Fruit fly (Drosophila melanogaster) whole organism, prepupa: ENCODE data around the gene CG14958.

Experiments
- CG10631 ChIP-seq: fragments of 200-800 bp; sonication (Bioruptor generic); optimal IDR thresholded peaks from 2 replicates; lab custom pipeline; 2016; ENCODE audit warnings: missing biosample characterization, missing genetic modification characterization
- CG11294 ChIP-seq: fragments of 200-800 bp; sonication (Bioruptor generic); IDR thresholded peaks from 2 replicates; pipeline ENCODE4 v1.3.6; 2022; ENCODE audit warnings: missing biosample characterization, missing genetic modification characterization
- CG11762 ChIP-seq: fragments of 200-800 bp; sonication (Bioruptor generic); optimal IDR thresholded peaks from 3 replicates; lab custom pipeline; 2016; ENCODE audit warnings: missing biosample characterization, missing genetic modification characterization; ENCODE audit not compliant: insufficient read depth
- CG11902 ChIP-seq: fragments of 200-800 bp; sonication (Bioruptor generic); optimal IDR thresholded peaks from 3 replicates; lab custom pipeline; 2016; ENCODE audit warnings: missing biosample characterization, missing genetic modification characterization
- CG15336 ChIP-seq: fragments of 200-800 bp; sonication (Bioruptor generic); IDR thresholded peaks from 2 replicates; pipeline ENCODE4 v1.3.6; 2022; ENCODE audit warnings: missing biosample characterization, missing genetic modification characterization
- CG1621 ChIP-seq: fragments of 200-800 bp; sonication (Bioruptor generic); optimal IDR thresholded peaks from 3 replicates; lab custom pipeline; 2018; ENCODE audit warnings: missing biosample characterization, mild to moderate bottlenecking, missing genetic modification characterization
- CG31627 ChIP-seq: fragments of 200-800 bp; sonication (Bioruptor generic); optimal IDR thresholded peaks from 3 replicates; lab custom pipeline; 2016; ENCODE audit warnings: missing biosample characterization, missing genetic modification characterization
- CG32006 ChIP-seq: fragments of 200-800 bp; sonication (Bioruptor generic); optimal IDR thresholded peaks from 3 replicates; lab custom pipeline; 2017; ENCODE audit warnings: missing biosample characterization, mild to moderate bottlenecking, missing genetic modification characterization
- CG34406 ChIP-seq: fragments of 200-800 bp; sonication (Bioruptor generic); optimal IDR thresholded peaks from 3 replicates; lab custom pipeline; 2016; ENCODE audit warnings: missing biosample characterization, missing genetic modification characterization
- CG4318 ChIP-seq: fragments of 200-800 bp; sonication (Bioruptor generic); optimal IDR thresholded peaks from 3 replicates; lab custom pipeline; 2017; ENCODE audit warnings: missing biosample characterization, mild to moderate bottlenecking, missing genetic modification characterization
- CG6163 ChIP-seq: fragments of 200-800 bp; sonication (Bioruptor generic); IDR thresholded peaks from 3 replicates; pipeline ENCODE4 v1.3.6; 2022; ENCODE audit warnings: missing biosample characterization, missing genetic modification characterization
- CG6276 ChIP-seq: fragments of 200-800 bp; sonication (Bioruptor generic); optimal IDR thresholded peaks from 2 replicates; lab custom pipeline; 2017; ENCODE audit warnings: missing biosample characterization, mild to moderate bottlenecking, missing genetic modification characterization
- CG6792 ChIP-seq: fragments of 200-800 bp; sonication (Bioruptor generic); optimal IDR thresholded peaks from 3 replicates; lab custom pipeline; 2016; ENCODE audit warnings: missing biosample characterization, missing genetic modification characterization
- CG6808 ChIP-seq: fragments of 200-800 bp; sonication (Bioruptor generic); optimal IDR thresholded peaks from 3 replicates; lab custom pipeline; 2017; ENCODE audit warnings: missing biosample characterization, missing genetic modification characterization, mild to moderate bottlenecking, moderate library complexity, missing genetic modification reagents
- CG6854 ChIP-seq: fragments of 200-800 bp; sonication (Bioruptor generic); optimal IDR thresholded peaks from 2 replicates; lab custom pipeline; 2017; ENCODE audit warnings: missing biosample characterization, mild to moderate bottlenecking, missing genetic modification characterization
- CG8119 ChIP-seq: fragments of 200-800 bp; sonication (Bioruptor generic); IDR thresholded peaks from 3 replicates; pipeline ENCODE4 v1.3.6; 2022; ENCODE audit warnings: missing biosample characterization, missing genetic modification characterization
- CG8319 ChIP-seq: fragments of 200-800 bp; sonication (Bioruptor generic); optimal IDR thresholded peaks from 3 replicates; lab custom pipeline; 2016; ENCODE audit warnings: missing biosample characterization, missing genetic modification characterization
- CG8632 ChIP-seq: fragments of 200-800 bp; sonication (Bioruptor generic); optimal IDR thresholded peaks from 3 replicates; lab custom pipeline; 2016; ENCODE audit warnings: missing biosample characterization, missing genetic modification characterization
- CG9139 ChIP-seq: fragments of 200-800 bp; sonication (Bioruptor generic); optimal IDR thresholded peaks from 3 replicates; lab custom pipeline; 2017; ENCODE audit warnings: missing biosample characterization, mild to moderate bottlenecking, missing genetic modification characterization
- Eip75B ChIP-seq: fragments of 200-800 bp; sonication (Bioruptor generic); optimal IDR thresholded peaks from 3 replicates; lab custom pipeline; 2016; ENCODE audit warnings: missing biosample characterization, missing genetic modification characterization
- Eip93F ChIP-seq: fragments of 200-800 bp; sonication (Bioruptor generic); optimal IDR thresholded peaks from 2 replicates; lab custom pipeline; 2016; ENCODE audit warnings: missing biosample characterization, mild to moderate bottlenecking, missing genetic modification characterization
- Ets21C ChIP-seq: fragments of 200-800 bp; sonication (Bioruptor generic); optimal IDR thresholded peaks from 3 replicates; lab custom pipeline; 2016; ENCODE audit warnings: missing biosample characterization, missing genetic modification characterization
- Ets96B ChIP-seq: fragments of 200-800 bp; optimal IDR thresholded peaks from 2 replicates; lab custom pipeline; 2019; ENCODE audit warnings: missing biosample characterization, mild to moderate bottlenecking, missing genetic modification characterization, moderate library complexity
- Gug ChIP-seq: fragments of 200-800 bp; sonication (Bioruptor generic); IDR thresholded peaks from 2 replicates; pipeline ENCODE4 v1.3.6; 2022; ENCODE audit warnings: missing biosample characterization, missing genetic modification characterization
- Hr39 ChIP-seq: fragments of 200-800 bp; sonication (Bioruptor generic); optimal IDR thresholded peaks from 2 replicates; lab custom pipeline; 2016; ENCODE audit warnings: missing biosample characterization, missing genetic modification characterization
- Hr4 ChIP-seq: fragments of 200-800 bp; sonication (Bioruptor generic); optimal IDR thresholded peaks from 3 replicates; lab custom pipeline; 2016; ENCODE audit warnings: missing biosample characterization, missing genetic modification characterization
- Lpt ChIP-seq: fragments of 200-800 bp; sonication (Bioruptor generic); optimal IDR thresholded peaks from 3 replicates; lab custom pipeline; 2016; ENCODE audit warnings: missing biosample characterization, missing genetic modification characterization
- Met ChIP-seq: fragments of 200-800 bp; sonication (Bioruptor generic); optimal IDR thresholded peaks from 3 replicates; lab custom pipeline; 2016; ENCODE audit warnings: missing biosample characterization, missing genetic modification characterization
- OdsH ChIP-seq: fragments of 200-800 bp; sonication (Bioruptor generic); optimal IDR thresholded peaks from 3 replicates; lab custom pipeline; 2016; ENCODE audit warnings: missing biosample characterization, missing genetic modification characterization
- Smox ChIP-seq: fragments of 200-800 bp; sonication (Bioruptor generic); optimal IDR thresholded peaks from 3 replicates; lab custom pipeline; 2016; ENCODE audit warnings: missing biosample characterization, missing genetic modification characterization
- Sox102F ChIP-seq: fragments of 200-800 bp; sonication (Bioruptor generic); optimal IDR thresholded peaks from 2 replicates; lab custom pipeline; 2016; ENCODE audit warnings: missing biosample characterization, mild to moderate bottlenecking, missing genetic modification characterization
- Sox14 ChIP-seq: fragments of 200-800 bp; sonication (Bioruptor generic); optimal IDR thresholded peaks from 3 replicates; lab custom pipeline; 2016; ENCODE audit warnings: missing biosample characterization, missing genetic modification characterization
- Sox15 ChIP-seq: fragments of 200-800 bp; sonication (Bioruptor generic); optimal IDR thresholded peaks from 3 replicates; lab custom pipeline; 2016; ENCODE audit warnings: missing biosample characterization, missing genetic modification characterization
- cyc ChIP-seq: fragments of 200-800 bp; sonication (Bioruptor generic); optimal IDR thresholded peaks from 3 replicates; lab custom pipeline; 2016; ENCODE audit warnings: missing biosample characterization, missing genetic modification characterization
- dac ChIP-seq: fragments of 200-800 bp; sonication (Bioruptor generic); optimal IDR thresholded peaks from 2 replicates; lab custom pipeline; 2017; ENCODE audit warnings: missing biosample characterization, mild to moderate bottlenecking, missing genetic modification characterization
- esn ChIP-seq: fragments of 200-800 bp; sonication (Bioruptor generic); optimal IDR thresholded peaks from 2 replicates; lab custom pipeline; 2016; ENCODE audit warnings: missing biosample characterization, mild to moderate bottlenecking, missing genetic modification characterization, moderate library complexity
- fd85E ChIP-seq: fragments of 200-800 bp; sonication (Bioruptor generic); optimal IDR thresholded peaks from 3 replicates; lab custom pipeline; 2016; ENCODE audit warnings: missing biosample characterization, missing genetic modification characterization
- fkh ChIP-seq: fragments of 200-800 bp; sonication (Bioruptor generic); optimal IDR thresholded peaks from 3 replicates; lab custom pipeline; 2017; ENCODE audit warnings: missing biosample characterization, mild to moderate bottlenecking, missing genetic modification characterization, moderate library complexity
- lz ChIP-seq: fragments of 200-800 bp; sonication (Bioruptor generic); optimal IDR thresholded peaks from 3 replicates; lab custom pipeline; 2016; ENCODE audit warnings: missing biosample characterization, missing genetic modification characterization
- net ChIP-seq: fragments of 200-800 bp; sonication (Bioruptor generic); optimal IDR thresholded peaks from 3 replicates; lab custom pipeline; 2016; ENCODE audit warnings: missing biosample characterization, missing genetic modification characterization
- salr ChIP-seq, 2 experiments: fragments of 200-800 bp; sonication (Bioruptor generic); optimal IDR thresholded peaks; 3 replicates each; lab custom pipeline; 2016 to 2018; ENCODE audit warnings: missing biosample characterization in 2 of 2, missing genetic modification characterization in 2 of 2, mild to moderate bottlenecking in 1 of 2
- spab ChIP-seq: fragments of 200-800 bp; sonication (Bioruptor generic); optimal IDR thresholded peaks from 2 replicates; lab custom pipeline; 2017; ENCODE audit warnings: missing biosample characterization, mild to moderate bottlenecking, missing genetic modification characterization, missing genetic modification reagents
- ss ChIP-seq, 2 experiments: fragments of 200-800 bp; sonication (Bioruptor generic); optimal IDR thresholded peaks; 2 replicates in 1 of 2; 3 replicates in 1 of 2; lab custom pipeline; 2017 to 2018; ENCODE audit warnings: mild to moderate bottlenecking in 2 of 2, missing biosample characterization in 2 of 2, missing genetic modification characterization in 2 of 2, moderate library complexity in 1 of 2
- svp ChIP-seq: fragments of 200-800 bp; sonication (Bioruptor generic); peaks from one replicate; lab custom pipeline; 2016; ENCODE audit warnings: missing biosample characterization, missing genetic modification characterization
- topi ChIP-seq: fragments of 200-800 bp; sonication (Bioruptor generic); optimal IDR thresholded peaks from 3 replicates; lab custom pipeline; 2016; ENCODE audit warnings: missing biosample characterization, missing genetic modification characterization

The CG14958 gene

dm6 chr3L:3169107-3169506 lies 20.7 kb upstream of the CG14958 start, which contains the start of the genes CG32278 and CG32281:
Gene CG32278 (plus strand): TSS chr3L:3169286.
Gene CG32281 (plus strand): TSS chr3L:3169375.
- TF ChIP-seq CG34406, result no peak
- no peak for TF ChIP-seq Ets21C
- TF ChIP-seq Eip75B (GFP tag; lab: Kevin White, UChicago), result no peak
- no peak for TF ChIP-seq cyc
- TF ChIP-seq CG9139 (GFP tag; lab: Kevin White, UChicago), result no peak
- TF ChIP-seq CG8319 (GFP tag; lab: Kevin White, UChicago), result no peak
- TF ChIP-seq topi (GFP tag; lab: Kevin White, UChicago), result no peak
- no peak for TF ChIP-seq CG8119 (GFP tag; lab: Robert Waterston, UW)
- TF ChIP-seq CG6163 (GFP tag; lab: Robert Waterston, UW), result no peak
- no peak for TF ChIP-seq Met
- no peak for TF ChIP-seq CG11762 (GFP tag; lab: Kevin White, UChicago)
- TF ChIP-seq Eip93F, result no peak
- no peak for TF ChIP-seq ss (GFP tag; optimal IDR thresholded peaks at IDR 0.05; lab: Kevin White, UChicago)
- TF ChIP-seq, all 60 proteins: peak for 0

- TF ChIP-seq Gug (GFP tag; lab: Robert Waterston, UW) (no peak), CG11902 (GFP tag; lab: Kevin White, UChicago) (no peak), CG9139 (GFP tag; lab: Kevin White, UChicago) (no peak), CG15336 (no peak), spab (GFP tag; lab: Kevin White, UChicago) (no peak), Hr4 (GFP tag; lab: Kevin White, UChicago) (no peak), dac (no peak), CG11294 (GFP tag; lab: Robert Waterston, UW) (no peak), CG10631 (no peak), fkh (GFP tag; lab: Kevin White, UChicago) (no peak), CG6808 (GFP tag; lab: Kevin White, UChicago) (no peak), Sox102F (GFP tag; lab: Kevin White, UChicago) (no peak), esn (GFP tag; lab: Kevin White, UChicago) (no peak), Smox (GFP tag; lab: Kevin White, UChicago) (no peak), CG31627 (GFP tag; lab: Kevin White, UChicago) (no peak)
These were observed 17.3 kb upstream of the CG14958 start, which contains the start of gene CG14963 for dm6 chr3L:3172445-3172844. Gene CG14963 (minus strand): TSS chr3L:3172545.

dm6 chr3L:3177872-3178271 lies 11.9 kb upstream of the CG14958 start:
- TF ChIP-seq Sox14 (no peak), lz (no peak), CG6808 (GFP tag; lab: Kevin White, UChicago) (no peak), ss (GFP tag; optimal IDR thresholded peaks at IDR 0.05; lab: Kevin White, UChicago) (no peak), CG6792 (GFP tag; lab: Kevin White, UChicago) (no peak), CG34406 (no peak), CG32006 (GFP tag; lab: Kevin White, UChicago) (no peak), fd85E (no peak), Sox15 (GFP tag; lab: Kevin White, UChicago) (no peak), net (GFP tag; lab: Kevin White, UChicago) (no peak), CG8632 (no peak), Eip93F (no peak)
- TF ChIP-seq, all 60 proteins: peak for 0

DNA sequence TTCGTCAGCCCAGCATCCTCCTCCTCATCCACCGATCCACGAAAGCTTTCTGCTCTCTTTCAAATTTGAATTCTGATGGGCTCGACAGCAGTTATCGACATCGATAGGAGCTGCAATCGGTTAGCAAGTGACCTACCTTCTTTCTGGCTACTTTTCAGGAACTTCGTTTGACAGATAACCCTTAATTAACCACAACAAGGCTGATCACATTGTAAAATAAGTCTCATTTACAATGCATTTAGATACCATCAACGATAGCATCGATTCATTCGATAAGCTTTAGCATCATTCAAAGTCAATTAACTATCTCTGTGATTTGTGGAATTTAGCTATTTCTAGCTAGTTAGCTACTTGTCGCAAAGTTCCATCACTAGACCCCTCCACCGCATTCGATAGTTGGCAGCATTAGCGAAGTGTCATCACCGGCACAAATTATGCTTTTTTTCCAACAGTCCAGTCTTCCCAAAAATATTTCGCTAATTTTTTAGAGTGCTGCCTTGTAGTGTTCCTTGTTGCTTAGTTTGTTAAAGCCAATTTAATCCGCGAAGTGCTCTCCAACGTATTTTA lies 11.2 kb upstream of the CG14958 start, which contains the start of the genes MnM and Girdin:
Gene MnM, minus strand, starts transcription at position 51 of the 567 bp plus-strand sequence.
Gene Girdin, plus strand, starts transcription at position 401 of the 567 bp plus-strand sequence.
- TF ChIP-seq OdsH (GFP tag; lab: Kevin White, UChicago) (no peak), CG15336 (no peak), Hr39 (GFP tag; lab: Kevin White, UChicago) (peak; percentile 81), svp (GFP tag; lab: Kevin White, UChicago) (no peak), CG8319 (GFP tag; lab: Kevin White, UChicago) (no peak), Gug (GFP tag; lab: Robert Waterston, UW) (peak; percentile 28; the same call in 1 of the 2 replicates), Lpt (GFP tag; lab: Kevin White, UChicago) (peak; percentile 19), esn (GFP tag; lab: Kevin White, UChicago) (peak; percentile 76), Ets21C (no peak), Ets96B (no peak), Eip93F (no peak), CG6276 (GFP tag; lab: Kevin White, UChicago) (no peak), CG6854 (GFP tag; lab: Kevin White, UChicago) (no peak), Hr4 (GFP tag; lab: Kevin White, UChicago) (no peak), CG4318 (GFP tag; lab: Kevin White, UChicago) (no peak), CG8119 (GFP tag; lab: Robert Waterston, UW) (no peak), salr (GFP tag; optimal IDR thresholded peaks at IDR 0.05; lab: Kevin White, UChicago) (no peak), CG1621 (tag; lab: Kevin White, UChicago) (no peak), ss (GFP tag; optimal IDR thresholded peaks at IDR 0.05; lab: Kevin White, UChicago) (no peak), CG6163 (GFP tag; lab: Robert Waterston, UW) (peak; percentile 29; the same call in 1 of the 3 replicates), Sox15 (GFP tag; lab: Kevin White, UChicago) (peak; percentile 38), Sox102F (GFP tag; lab: Kevin White, UChicago) (no peak), Smox (GFP tag; lab: Kevin White, UChicago) (peak; percentile 59)
